Worm (Caenorhabditis elegans) whole organism, L4 larva: ENCODE results near the gene K12H6.5.
"Not testable (repeated sequence)": the region's sequence is repeated elsewhere in the genome, so short reads cannot be mapped to it uniquely, and the experiment has no call there.

Experiments
- F10B5.3 ChIP-seq: sonication (generic microtip); optimal IDR thresholded peaks from 2 replicates; lab custom pipeline; 2016; ENCODE audit warnings: mild to moderate bottlenecking, missing genetic modification characterization, missing compliant biosample characterization
- F26F4.8 ChIP-seq: fragments of 200-800 bp; sonication (Bioruptor generic); conservative IDR thresholded peaks from 2 replicates; pipeline ENCODE4 v1.3.6; 2022; ENCODE audit warnings: missing genetic modification characterization, missing compliant biosample characterization
- F44E2.7 ChIP-seq: fragments of 200-800 bp; sonication (Bioruptor generic); IDR thresholded peaks from 2 replicates; pipeline ENCODE4 v2.1.2; 2022; ENCODE audit warnings: missing genetic modification characterization, missing compliant biosample characterization
- F49E8.2 ChIP-seq: sonication (generic microtip); optimal IDR thresholded peaks from 2 replicates; lab custom pipeline; 2016; ENCODE audit warnings: missing compliant biosample characterization, mild to moderate bottlenecking, missing genetic modification characterization, borderline replicate concordance
- R02D3.7 ChIP-seq: fragments of 150-350 bp; sonication (generic microtip); optimal IDR thresholded peaks from 3 replicates; lab custom pipeline; 2014; ENCODE audit warnings: missing biosample characterization, missing genetic modification characterization
- Y48G9A.11 ChIP-seq: fragments of 200-800 bp; sonication (Bioruptor generic); IDR thresholded peaks from 2 replicates; pipeline ENCODE4 v1.3.6; 2022; ENCODE audit warnings: missing genetic modification reagents, missing genetic modification characterization, missing compliant biosample characterization
- Y75B8A.6 ChIP-seq: fragments of 200-800 bp; sonication (Bioruptor generic); IDR thresholded peaks from 2 replicates; pipeline ENCODE4 v1.3.6; 2022; ENCODE audit warnings: missing genetic modification reagents, missing genetic modification characterization, missing compliant biosample characterization
- ZK546.5 ChIP-seq, 2 experiments: sonication (generic microtip); optimal IDR thresholded peaks; 2 replicates each; lab custom pipeline; 2017; ENCODE audit warnings: missing biosample characterization in 2 of 2, missing genetic modification characterization in 2 of 2
- aha-1 ChIP-seq: fragments of 150-350 bp; peaks from one replicate; lab custom pipeline; 2014; ENCODE audit warnings: missing biosample characterization, missing genetic modification characterization
- ama-1 ChIP-seq: fragments of 150-350 bp; optimal IDR thresholded peaks from 2 replicates; lab custom pipeline; 2014; ENCODE audit warnings: inconsistent platforms, mixed read lengths
- arid-1 ChIP-seq: fragments of 200-800 bp; sonication (Bioruptor generic); conservative IDR thresholded peaks from 2 replicates; pipeline ENCODE4 v1.3.6; 2022; ENCODE audit warnings: missing genetic modification reagents, missing genetic modification characterization, missing compliant biosample characterization
- ceh-82 ChIP-seq: sonication (generic microtip); optimal IDR thresholded peaks from 2 replicates; lab custom pipeline; 2017; ENCODE audit warnings: missing biosample characterization, missing genetic modification characterization
- ces-1 ChIP-seq: fragments of 150-350 bp; sonication (generic microtip); optimal IDR thresholded peaks from 4 replicates; lab custom pipeline; 2014; ENCODE audit warnings: missing biosample characterization, missing genetic modification reagents, missing genetic modification characterization
- daf-8 ChIP-seq: fragments of 200-800 bp; sonication (Bioruptor generic); IDR thresholded peaks from 2 replicates; pipeline ENCODE4 v1.3.6; 2022; ENCODE audit warnings: missing genetic modification characterization, missing compliant biosample characterization
- dmd-6 ChIP-seq: fragments of 200-800 bp; sonication (Bioruptor generic); IDR thresholded peaks from 2 replicates; pipeline ENCODE4 v1.3.6; 2022; ENCODE audit warnings: missing genetic modification reagents, missing genetic modification characterization, missing compliant biosample characterization
- gei-8 ChIP-seq: fragments of 200-800 bp; sonication (Bioruptor generic); optimal IDR thresholded peaks from 2 replicates; lab custom pipeline; 2018; ENCODE audit warnings: mild to moderate bottlenecking, missing genetic modification characterization, missing compliant biosample characterization
- hlh-11 ChIP-seq: fragments of 200-800 bp; sonication (Bioruptor generic); optimal IDR thresholded peaks from 2 replicates; lab custom pipeline; 2018; ENCODE audit warnings: mild to moderate bottlenecking, missing genetic modification characterization, missing compliant biosample characterization
- lin-1 ChIP-seq: fragments of 200-800 bp; sonication (Bioruptor generic); IDR thresholded peaks from 2 replicates; pipeline ENCODE4 v1.3.6; 2022; ENCODE audit warnings: missing genetic modification reagents, missing genetic modification characterization, missing compliant biosample characterization
- lin-13 ChIP-seq: fragments of 150-350 bp; optimal IDR thresholded peaks from 2 replicates; lab custom pipeline; 2014; ENCODE audit warnings: missing biosample characterization, missing genetic modification reagents, missing genetic modification characterization
- lin-29 ChIP-seq: fragments of 200-800 bp; sonication (Bioruptor generic); IDR thresholded peaks from 2 replicates; pipeline ENCODE4 v1.3.6; 2022; ENCODE audit warnings: missing genetic modification reagents, missing genetic modification characterization, missing compliant biosample characterization
- lin-39 ChIP-seq: fragments of 150-350 bp; optimal IDR thresholded peaks from 2 replicates; lab custom pipeline; 2014; ENCODE audit warnings: missing biosample characterization, missing genetic modification reagents, missing genetic modification characterization
- mes-2 ChIP-seq: sonication (generic microtip); optimal IDR thresholded peaks from 2 replicates; lab custom pipeline; 2016; ENCODE audit warnings: missing genotype, mild to moderate bottlenecking, missing genetic modification characterization, missing compliant biosample characterization; ENCODE audit not compliant: poor library complexity, severe bottlenecking
- mxl-2 ChIP-seq: fragments of 200-800 bp; sonication (Bioruptor generic); conservative IDR thresholded peaks from 2 replicates; pipeline ENCODE4 v1.3.6; 2022; ENCODE audit warnings: missing genetic modification reagents, missing genetic modification characterization, missing compliant biosample characterization
- mxl-3 ChIP-seq: fragments of 200-800 bp; sonication (Bioruptor generic); optimal IDR thresholded peaks from 2 replicates; lab custom pipeline; 2018; ENCODE audit warnings: mild to moderate bottlenecking, missing genetic modification characterization, missing compliant biosample characterization
- nhr-10 ChIP-seq: fragments of 150-350 bp; optimal IDR thresholded peaks from 2 replicates; lab custom pipeline; 2014; ENCODE audit warnings: missing biosample characterization, missing genetic modification characterization
- nhr-102 ChIP-seq: sonication (generic microtip); optimal IDR thresholded peaks from 2 replicates; lab custom pipeline; 2016; ENCODE audit warnings: mild to moderate bottlenecking, missing genetic modification characterization, moderate library complexity, missing compliant biosample characterization
- nhr-111 ChIP-seq: fragments of 200-800 bp; sonication (Bioruptor generic); optimal IDR thresholded peaks from 2 replicates; lab custom pipeline; 2018; ENCODE audit warnings: mild to moderate bottlenecking, missing genetic modification characterization, missing compliant biosample characterization
- nhr-237 ChIP-seq: sonication (generic microtip); optimal IDR thresholded peaks from 2 replicates; lab custom pipeline; 2017; ENCODE audit warnings: missing biosample characterization, missing genetic modification characterization
- nhr-25 ChIP-seq: sonication (generic microtip); optimal IDR thresholded peaks from 2 replicates; lab custom pipeline; 2017; ENCODE audit warnings: missing genetic modification characterization, mild to moderate bottlenecking, missing compliant biosample characterization, antibody characterized with exemption, moderate library complexity, borderline replicate concordance; ENCODE audit not compliant: insufficient read depth
- nhr-28 ChIP-seq: fragments of 150-350 bp; optimal IDR thresholded peaks from 2 replicates; lab custom pipeline; 2014; ENCODE audit warnings: missing biosample characterization, missing genetic modification characterization
- nhr-77 ChIP-seq: fragments of 150-350 bp; optimal IDR thresholded peaks from 2 replicates; lab custom pipeline; 2014; ENCODE audit warnings: missing biosample characterization, missing genetic modification characterization
- pha-4 ChIP-seq, 2 experiments: fragments of 150-350 bp in 1 of 2; fragments of 200-800 bp in 1 of 2; sonication (Bioruptor generic) in 1 of 2; IDR thresholded peaks in 1 of 2; optimal IDR thresholded peaks in 1 of 2; 2 replicates each; pipeline versions ENCODE4 v1.3.6 to Lab custom; 2014 to 2022; ENCODE audit warnings: missing genetic modification characterization in 2 of 2, missing genetic modification reagents in 2 of 2, missing biosample characterization in 1 of 2, missing compliant biosample characterization in 1 of 2
- pqm-1 ChIP-seq: sonication (generic microtip); optimal IDR thresholded peaks from 2 replicates; lab custom pipeline; 2017; ENCODE audit warnings: missing biosample characterization, missing genetic modification characterization
- saeg-2 ChIP-seq: fragments of 200-800 bp; sonication (Bioruptor generic); IDR thresholded peaks from 2 replicates; pipeline ENCODE4 v1.3.6; 2022; ENCODE audit warnings: missing genetic modification reagents, missing genetic modification characterization, missing compliant biosample characterization
- sdz-12 ChIP-seq: fragments of 200-800 bp; sonication (Bioruptor generic); optimal IDR thresholded peaks from 2 replicates; lab custom pipeline; 2018; ENCODE audit warnings: mild to moderate bottlenecking, missing genetic modification characterization, missing compliant biosample characterization
- set-16 ChIP-seq: fragments of 200-800 bp; sonication (Bioruptor generic); IDR thresholded peaks from 2 replicates; pipeline ENCODE4 v1.3.6; 2022; ENCODE audit warnings: missing genetic modification reagents, missing genetic modification characterization, missing compliant biosample characterization
- skn-1 ChIP-seq: fragments of 150-350 bp; optimal IDR thresholded peaks from 2 replicates; lab custom pipeline; 2014; ENCODE audit warnings: missing biosample characterization, missing genetic modification characterization
- snpc-4 ChIP-seq: fragments of 150-350 bp; optimal IDR thresholded peaks from 2 replicates; lab custom pipeline; 2014; ENCODE audit warnings: missing biosample characterization, missing genetic modification characterization
- spr-3 ChIP-seq: fragments of 200-800 bp; sonication (Bioruptor generic); optimal IDR thresholded peaks from 2 replicates; lab custom pipeline; 2018; ENCODE audit warnings: mild to moderate bottlenecking, missing genetic modification characterization, missing compliant biosample characterization
- tra-1 ChIP-seq: fragments of 200-800 bp; sonication (Bioruptor generic); IDR thresholded peaks from 2 replicates; pipeline ENCODE4 v1.3.6; 2022; ENCODE audit warnings: missing genetic modification reagents, missing genetic modification characterization, missing compliant biosample characterization
- unc-39 ChIP-seq: sonication (generic microtip); optimal IDR thresholded peaks from 2 replicates; lab custom pipeline; 2017; ENCODE audit warnings: missing biosample characterization, missing genetic modification characterization
- vab-7 ChIP-seq: fragments of 200-800 bp; sonication (Bioruptor generic); IDR thresholded peaks from 2 replicates; pipeline ENCODE4 v1.3.6; 2022; ENCODE audit warnings: missing genetic modification reagents, missing genetic modification characterization, missing compliant biosample characterization
- zag-1 ChIP-seq: fragments of 150-350 bp; optimal IDR thresholded peaks from 2 replicates; lab custom pipeline; 2014; ENCODE audit warnings: missing biosample characterization, missing genetic modification characterization
- zfp-3 ChIP-seq: fragments of 200-800 bp; sonication (Bioruptor generic); conservative IDR thresholded peaks from 2 replicates; pipeline ENCODE4 v1.3.6; 2022; ENCODE audit warnings: missing genetic modification reagents, missing genetic modification characterization, missing compliant biosample characterization
- ztf-11 ChIP-seq: fragments of 150-350 bp; optimal IDR thresholded peaks from 2 replicates; lab custom pipeline; 2014; ENCODE audit warnings: missing biosample characterization, missing genetic modification characterization
- ztf-7 ChIP-seq: fragments of 150-350 bp; optimal IDR thresholded peaks from 2 replicates; lab custom pipeline; 2014; ENCODE audit warnings: missing biosample characterization, missing genetic modification characterization

The K12H6.5 gene

ce11 chrII:2841529-2841928 lies 15.6 kb upstream of the K12H6.5 start, which contains the start of gene Y110A2AL.6:
Gene Y110A2AL.6 (minus strand): TSS chrII:2841629.
- no peak for TF ChIP-seq pha-4 (GFP tag; IDR thresholded peaks at IDR 0.05; lab: Robert Waterston, UW)
- TF ChIP-seq pha-4 (tag; optimal IDR thresholded peaks at IDR 0.05; lab: Kevin White, UChicago) = no peak
- TF ChIP-seq R02D3.7 (tag; lab: Kevin White, UChicago) = no peak
- no peak for TF ChIP-seq lin-13 (GFP tag; lab: Kevin White, UChicago)
- no peak for TF ChIP-seq nhr-111 (GFP tag; lab: Kevin White, UChicago)
- TF ChIP-seq sdz-12 (GFP tag; lab: Kevin White, UChicago) = no peak
- no peak for TF ChIP-seq F26F4.8
- TF ChIP-seq unc-39 = no peak
- no peak for TF ChIP-seq nhr-102
- no peak for TF ChIP-seq spr-3 (GFP tag; lab: Kevin White, UChicago)
- TF ChIP-seq nhr-28 (tag; lab: Kevin White, UChicago) = no peak
- no peak for TF ChIP-seq ztf-7 (tag; lab: Kevin White, UChicago)
- TF ChIP-seq zag-1 (tag; lab: Kevin White, UChicago) = no peak

DNA sequence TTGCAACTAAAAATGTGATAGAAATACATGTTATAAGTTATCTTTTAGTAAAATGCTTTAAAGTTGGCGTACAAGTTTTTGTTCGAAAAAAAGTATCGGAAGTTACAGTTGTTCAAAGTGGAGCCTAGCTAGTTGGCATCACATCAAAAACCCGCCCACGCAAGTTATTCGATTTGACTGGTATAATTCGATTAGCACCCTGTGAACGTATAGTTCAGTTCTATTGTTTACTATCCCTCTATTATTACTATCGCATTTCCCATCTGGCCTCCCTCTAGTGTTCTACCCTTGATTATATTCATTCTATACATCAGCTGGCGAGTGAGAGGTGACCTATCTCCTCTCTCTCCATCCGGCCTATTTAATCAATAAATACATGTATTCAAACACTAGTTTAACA lies 13.0 kb upstream of the K12H6.5 start, which contains the start of gene Y110A2AL.4:
TSS of gene Y110A2AL.4 (plus strand) at position 301 of the 400 bp plus-strand sequence.
- TF ChIP-seq daf-8 (GFP tag; lab: Robert Waterston, UW); tra-1; nhr-28 (tag; lab: Kevin White, UChicago): not testable (repeated sequence)

DNA sequence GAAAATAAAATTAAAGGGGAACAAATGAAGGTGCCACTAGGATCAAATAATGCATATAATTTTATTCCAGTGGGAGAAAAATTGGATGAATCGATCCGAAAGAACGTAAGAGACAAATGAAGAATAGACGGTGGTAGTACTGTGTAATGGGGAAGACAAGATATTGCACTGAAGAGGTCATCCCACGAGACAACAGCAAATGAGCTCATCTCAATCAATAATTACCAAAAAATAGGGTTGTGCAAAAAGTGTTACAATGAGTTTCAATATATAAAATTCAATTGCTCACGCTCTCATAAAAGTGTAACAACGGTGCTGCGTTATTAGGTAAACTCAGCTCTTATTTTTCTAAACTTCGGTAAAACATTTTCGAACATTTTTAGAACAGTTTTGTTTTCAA lies 10.9 kb upstream of the K12H6.5 start, which contains the start of gene K12H6.7:
TSS of gene K12H6.7 (minus strand) at position 101 of the 400 bp plus-strand sequence.
- TF ChIP-seq tra-1 (no peak), mxl-3 (GFP tag; lab: Kevin White, UChicago) (no peak), snpc-4 (tag; lab: Kevin White, UChicago) (no peak), Y48G9A.11 (GFP tag; lab: Robert Waterston, UW) (no peak), ces-1 (GFP tag; lab: Kevin White, UChicago) (no peak), lin-29 (GFP tag; lab: Robert Waterston, UW) (no peak), nhr-25 (tag; lab: Kevin White, UChicago) (no peak), nhr-237 (tag; lab: Kevin White, UChicago) (no peak), gei-8 (GFP tag; lab: Kevin White, UChicago) (no peak), unc-39 (no peak), aha-1 (tag; lab: Kevin White, UChicago) (no peak), saeg-2 (no peak), nhr-111 (GFP tag; lab: Kevin White, UChicago) (no peak), F10B5.3 (tag; lab: Kevin White, UChicago) (no peak), F49E8.2 (tag; lab: Kevin White, UChicago) (no peak)
- TF ChIP-seq, all 104 proteins: peak for 0

- TF ChIP-seq ztf-11 (tag; lab: Kevin White, UChicago) (no peak), ceh-82 (tag; lab: Kevin White, UChicago) (no peak), nhr-28 (tag; lab: Kevin White, UChicago) (peak; percentile 76), Y75B8A.6 (GFP tag; lab: Robert Waterston, UW) (no peak), zfp-3 (GFP tag; lab: Robert Waterston, UW) (no peak), ama-1 (lab: Kevin White, UChicago) (no peak), set-16 (GFP tag; lab: Robert Waterston, UW) (no peak), aha-1 (tag; lab: Kevin White, UChicago) (no peak), nhr-25 (tag; lab: Kevin White, UChicago) (no peak), arid-1 (no peak), mes-2 (tag; lab: Kevin White, UChicago) (peak; percentile 38), hlh-11 (tag; lab: Kevin White, UChicago) (peak; percentile 81), vab-7 (GFP tag; lab: Robert Waterston, UW) (no peak), nhr-77 (no peak), pqm-1 (peak; percentile 7), dmd-6 (GFP tag; lab: Robert Waterston, UW) (peak; percentile 44), nhr-10 (tag; lab: Kevin White, UChicago) (no peak), skn-1 (tag; lab: Kevin White, UChicago) (no peak), mxl-2 (no peak), lin-1 (GFP tag; lab: Robert Waterston, UW) (peak; percentile 61; the same call in 1 of the 2 replicates), ZK546.5 (tag; optimal IDR thresholded peaks at IDR 0.05; lab: Kevin White, UChicago) (no peak), lin-39 (tag; lab: Kevin White, UChicago) (no peak), F44E2.7 (no peak)
Observed at ce11 chrII:2834105-2834504, 8.1 kb upstream of the K12H6.5 start.
